Fruit fly (Drosophila melanogaster) whole organism, wandering third instar larva: ENCODE data around the gene Gr22d.

ENCODE experiments used
- Abd-B ChIP-seq: fragments of >200 bp; optimal IDR thresholded peaks from 2 replicates; lab custom pipeline; 2017; ENCODE audit warnings: missing biosample characterization, missing genetic modification characterization
- CG32264 ChIP-seq: fragments of 200-800 bp; sonication (Bioruptor generic); optimal IDR thresholded peaks from 2 replicates; lab custom pipeline; 2016; ENCODE audit warnings: missing biosample characterization, missing genetic modification characterization
- CrebA ChIP-seq: fragments of 200-800 bp; sonication (Bioruptor generic); optimal IDR thresholded peaks from 2 replicates; lab custom pipeline; 2016; ENCODE audit warnings: missing biosample characterization, mild to moderate bottlenecking, missing genetic modification characterization, borderline replicate concordance
- br ChIP-seq: fragments of 200-800 bp; sonication (Bioruptor generic); optimal IDR thresholded peaks from 2 replicates; lab custom pipeline; 2016; ENCODE audit warnings: missing biosample characterization, missing genetic modification characterization
- brk ChIP-seq: fragments of 200-800 bp; sonication (Bioruptor generic); optimal IDR thresholded peaks from 2 replicates; lab custom pipeline; 2016; ENCODE audit warnings: missing biosample characterization, mild to moderate bottlenecking, missing genetic modification characterization
- foxo ChIP-seq, 2 experiments: fragments of 200-800 bp; sonication (Bioruptor generic); optimal IDR thresholded peaks; 2 replicates in 1 of 2; 3 replicates in 1 of 2; lab custom pipeline; 2016 to 2017; ENCODE audit warnings: missing biosample characterization in 2 of 2, missing genetic modification characterization in 2 of 2
- pan ChIP-seq: fragments of >200 bp; optimal IDR thresholded peaks from 2 replicates; lab custom pipeline; 2017
- psq ChIP-seq: fragments of 200-800 bp; sonication (Bioruptor generic); optimal IDR thresholded peaks from 3 replicates; lab custom pipeline; 2017; ENCODE audit warnings: missing biosample characterization, mild to moderate bottlenecking, missing genetic modification characterization, moderate library complexity
- sv ChIP-seq: fragments of 200-800 bp; sonication (Bioruptor generic); optimal IDR thresholded peaks from 3 replicates; lab custom pipeline; 2016; ENCODE audit warnings: missing biosample characterization, missing genetic modification characterization

DNA sequence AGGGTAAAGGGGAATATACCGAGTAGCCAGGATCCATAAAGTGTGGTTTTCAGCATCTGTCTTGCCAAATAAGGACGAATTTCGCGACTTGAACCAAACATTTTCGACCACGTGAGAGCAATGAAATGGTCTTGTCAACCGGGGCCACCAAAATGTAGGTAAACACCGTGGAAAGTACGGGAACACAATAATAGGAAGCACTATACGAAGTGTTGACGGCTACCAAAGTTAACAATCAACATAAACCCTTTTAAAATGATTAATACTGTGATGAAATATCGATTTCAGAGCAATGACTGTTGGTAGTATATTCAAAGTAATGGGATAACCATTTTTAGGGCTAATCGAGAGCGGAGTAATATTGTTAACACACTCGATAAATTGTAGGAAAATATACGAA is 3.0 kb upstream of the Gr22d start, which contains the start of gene Gr22b:
- no peak for TF ChIP-seq psq (GFP tag; lab: Kevin White, UChicago)
- TF ChIP-seq pan = no peak
- no peak for TF ChIP-seq foxo (GFP tag; optimal IDR thresholded peaks at IDR 0.05; lab: Kevin White, UChicago)
- TF ChIP-seq Abd-B (GFP tag; lab: Kevin White, UChicago) = no peak
- no peak for TF ChIP-seq br
- no peak for TF ChIP-seq CrebA
- TF ChIP-seq CG32264 (GFP tag; lab: Kevin White, UChicago) = no peak
- TF ChIP-seq sv (GFP tag; lab: Kevin White, UChicago) = no peak
- no peak for TF ChIP-seq brk
